Worm (Caenorhabditis elegans): ENCODE measurements around the gene fbxb-22.

DNA sequence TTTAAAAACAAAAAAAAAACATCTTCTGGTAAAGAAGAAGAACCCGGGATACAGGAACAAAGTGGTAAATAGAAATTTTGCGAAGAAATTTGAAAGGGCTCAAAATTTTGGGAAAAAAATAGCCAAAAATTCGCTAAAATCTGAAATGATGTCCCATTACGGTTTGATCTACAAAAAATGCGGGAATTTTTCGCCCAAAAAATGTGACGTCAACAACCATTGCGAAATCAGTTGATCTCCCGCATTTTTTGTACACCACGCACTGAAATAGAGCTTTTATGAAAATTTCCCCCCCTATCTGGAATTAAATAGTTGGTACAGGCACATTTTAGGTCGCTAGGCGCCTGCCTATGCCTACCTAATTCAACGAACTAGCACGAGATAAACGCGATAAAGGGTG lies 34.0 kb downstream of the fbxb-22 start:
- TF ChIP-seq ama-1 (optimal IDR thresholded peaks at IDR 0.05) (no peak), pha-4 (tag; optimal IDR thresholded peaks at IDR 0.05) (no peak), che-1 (tag; optimal IDR thresholded peaks at IDR 0.05) (no peak), pros-1 (tag; optimal IDR thresholded peaks at IDR 0.05) (no peak), hlh-30 (tag; optimal IDR thresholded peaks at IDR 0.05; ENCODE audit: insufficient read depth) (no peak), fkh-6 (tag; optimal IDR thresholded peaks at IDR 0.05) (no peak), odd-2 (tag; optimal IDR thresholded peaks at IDR 0.05) (no peak), pqm-1 (tag; optimal IDR thresholded peaks at IDR 0.05) (no peak), ceh-19 (GFP tag; optimal IDR thresholded peaks at IDR 0.05) (no peak), dmd-4 (tag; optimal IDR thresholded peaks at IDR 0.05; ENCODE audit: borderline replicate concordance) (no peak)
